Worm (Caenorhabditis elegans) whole organism, mixed stage, embryonic: Measurements from ENCODE around the gene mab-5.

ENCODE experiments used
- M03D4.4 ChIP-seq: sonication (generic microtip); optimal IDR thresholded peaks from 2 replicates; lab custom pipeline; 2017; ENCODE audit warnings: mild to moderate bottlenecking, missing genetic modification characterization, missing compliant biosample characterization
- bed-3 ChIP-seq: fragments of 200-800 bp; sonication (Bioruptor generic); optimal IDR thresholded peaks from 3 replicates; lab custom pipeline; 2018; ENCODE audit warnings: mild to moderate bottlenecking, missing genetic modification characterization, moderate library complexity, missing compliant biosample characterization
- ceh-39 ChIP-seq: fragments of 150-350 bp; optimal IDR thresholded peaks from 2 replicates; lab custom pipeline; 2014; ENCODE audit warnings: missing biosample characterization, missing genetic modification characterization
- ceh-43 ChIP-seq: fragments of 200-800 bp; sonication (Bioruptor generic); optimal IDR thresholded peaks from 2 replicates; lab custom pipeline; 2018; ENCODE audit warnings: mild to moderate bottlenecking, missing genetic modification characterization, moderate library complexity, missing compliant biosample characterization
- ceh-83 ChIP-seq: fragments of 200-800 bp; sonication (Bioruptor generic); optimal IDR thresholded peaks from 2 replicates; lab custom pipeline; 2018; ENCODE audit warnings: mild to moderate bottlenecking, missing genetic modification characterization, missing compliant biosample characterization
- ces-1 ChIP-seq: fragments of 150-350 bp; optimal IDR thresholded peaks from 2 replicates; lab custom pipeline; 2014; ENCODE audit warnings: missing biosample characterization, missing genetic modification reagents, missing genetic modification characterization
- cnd-1 ChIP-seq: fragments of 200-800 bp; sonication (Bioruptor generic); optimal IDR thresholded peaks from 2 replicates; lab custom pipeline; 2018; ENCODE audit warnings: mild to moderate bottlenecking, missing genetic modification characterization, missing compliant biosample characterization
- drap-1 ChIP-seq: fragments of 200-800 bp; sonication (Bioruptor generic); optimal IDR thresholded peaks from 3 replicates; lab custom pipeline; 2018; ENCODE audit warnings: mild to moderate bottlenecking, missing genetic modification characterization, missing compliant biosample characterization
- elt-1 ChIP-seq: sonication (generic microtip); optimal IDR thresholded peaks from 2 replicates; lab custom pipeline; 2017; ENCODE audit warnings: missing genetic modification characterization, mild to moderate bottlenecking, missing compliant biosample characterization, antibody characterized with exemption, moderate library complexity, borderline replicate concordance; ENCODE audit not compliant: insufficient read depth
- flh-1 ChIP-seq: fragments of 200-800 bp; sonication (Bioruptor generic); optimal IDR thresholded peaks from 2 replicates; lab custom pipeline; 2018; ENCODE audit warnings: mild to moderate bottlenecking, missing genetic modification characterization, moderate library complexity, missing compliant biosample characterization
- ham-2 ChIP-seq: fragments of 200-800 bp; sonication (Bioruptor generic); optimal IDR thresholded peaks from 2 replicates; lab custom pipeline; 2018; ENCODE audit warnings: mild to moderate bottlenecking, missing genetic modification characterization, missing compliant biosample characterization
- hlh-1 ChIP-seq: fragments of 150-350 bp; optimal IDR thresholded peaks from 2 replicates; lab custom pipeline; 2014; ENCODE audit warnings: missing biosample characterization, missing genetic modification reagents, missing genetic modification characterization
- lin-13 ChIP-seq: fragments of 150-350 bp; optimal IDR thresholded peaks from 2 replicates; lab custom pipeline; 2014; ENCODE audit warnings: missing biosample characterization, missing genetic modification characterization
- lsy-2 ChIP-seq: fragments of 150-350 bp; optimal IDR thresholded peaks from 2 replicates; lab custom pipeline; 2014; ENCODE audit warnings: missing biosample characterization, missing genetic modification characterization
- mab-5 ChIP-seq: fragments of 150-350 bp; optimal IDR thresholded peaks from 2 replicates; lab custom pipeline; 2014; ENCODE audit warnings: missing biosample characterization, missing genetic modification characterization
- mep-1 ChIP-seq: fragments of 150-350 bp; optimal IDR thresholded peaks from 2 replicates; lab custom pipeline; 2017; ENCODE audit warnings: missing biosample characterization, missing genetic modification reagents, missing genetic modification characterization, inconsistent platforms
- mls-2 ChIP-seq: sonication (generic microtip); optimal IDR thresholded peaks from 2 replicates; lab custom pipeline; 2016; ENCODE audit warnings: mild to moderate bottlenecking, missing genetic modification characterization, moderate library complexity, missing compliant biosample characterization
- nhr-12 ChIP-seq: fragments of 150-350 bp; optimal IDR thresholded peaks from 2 replicates; lab custom pipeline; 2014; ENCODE audit warnings: missing biosample characterization, missing genetic modification characterization
- nhr-2 ChIP-seq: fragments of 150-350 bp; optimal IDR thresholded peaks from 2 replicates; lab custom pipeline; 2014; ENCODE audit warnings: missing biosample characterization, missing genetic modification characterization
- nhr-237 ChIP-seq: fragments of 150-350 bp; optimal IDR thresholded peaks from 2 replicates; lab custom pipeline; 2014; ENCODE audit warnings: missing biosample characterization, missing genetic modification characterization
- pha-4 ChIP-seq: fragments of 150-350 bp; optimal IDR thresholded peaks from 2 replicates; lab custom pipeline; 2018; ENCODE audit warnings: missing biosample characterization, missing genetic modification reagents, missing genetic modification characterization
- sem-2 ChIP-seq: fragments of 200-800 bp; sonication (Bioruptor generic); optimal IDR thresholded peaks from 2 replicates; lab custom pipeline; 2018; ENCODE audit warnings: mild to moderate bottlenecking, missing genetic modification characterization, missing compliant biosample characterization
- snpc-4 ChIP-seq: fragments of 150-350 bp; optimal IDR thresholded peaks from 2 replicates; lab custom pipeline; 2014; ENCODE audit warnings: missing biosample characterization, missing genetic modification characterization
- sptf-1 ChIP-seq: sonication (generic microtip); optimal IDR thresholded peaks from 2 replicates; lab custom pipeline; 2017; ENCODE audit warnings: mild to moderate bottlenecking, missing genetic modification characterization, moderate library complexity, missing compliant biosample characterization
- tbx-8 ChIP-seq: fragments of 200-800 bp; sonication (Bioruptor generic); optimal IDR thresholded peaks from 2 replicates; lab custom pipeline; 2018; ENCODE audit warnings: mild to moderate bottlenecking, missing genetic modification characterization, moderate library complexity, missing compliant biosample characterization
- unc-120 ChIP-seq: sonication (generic microtip); optimal IDR thresholded peaks from 2 replicates; lab custom pipeline; 2017; ENCODE audit warnings: missing genetic modification characterization, missing compliant biosample characterization; ENCODE audit not compliant: poor library complexity, severe bottlenecking
- unc-39 ChIP-seq: fragments of 150-350 bp; optimal IDR thresholded peaks from 2 replicates; lab custom pipeline; 2014; ENCODE audit warnings: missing biosample characterization, missing genetic modification characterization
- unc-62 ChIP-seq: fragments of 150-350 bp; optimal IDR thresholded peaks from 2 replicates; lab custom pipeline; 2014; ENCODE audit warnings: missing biosample characterization, missing genetic modification reagents, missing genetic modification characterization
- zip-8 ChIP-seq: fragments of 150-350 bp; optimal IDR thresholded peaks from 2 replicates; lab custom pipeline; 2014; ENCODE audit warnings: missing biosample characterization, missing genetic modification characterization
- ztf-11 ChIP-seq: fragments of 150-350 bp; optimal IDR thresholded peaks from 2 replicates; lab custom pipeline; 2014; ENCODE audit warnings: missing biosample characterization, missing genetic modification characterization

The mab-5 gene

ce11 chrIII:7767415-7767814, 15.8 kb downstream of the mab-5 start, which contains the start of gene ZK686.5:
Gene ZK686.5, minus strand, starts transcription at chrIII:7767515.
- TF ChIP-seq lsy-2: no peak
- no peak for TF ChIP-seq nhr-2
- TF ChIP-seq sem-2 (GFP tag; lab: Kevin White, UChicago): no peak
- TF ChIP-seq pha-4: no peak
- no peak for TF ChIP-seq drap-1 (GFP tag; lab: Kevin White, UChicago)
- TF ChIP-seq flh-1 (GFP tag; lab: Kevin White, UChicago): no peak
- no peak for TF ChIP-seq unc-120
- no peak for TF ChIP-seq nhr-237 (tag; lab: Kevin White, UChicago)
- TF ChIP-seq sptf-1 (tag; lab: Kevin White, UChicago): no peak
- no peak for TF ChIP-seq tbx-8 (GFP tag; lab: Kevin White, UChicago)
- no peak for TF ChIP-seq nhr-12 (tag; lab: Kevin White, UChicago)
- TF ChIP-seq unc-62 (GFP tag; lab: Kevin White, UChicago): no peak
- no peak for TF ChIP-seq elt-1 (tag; lab: Kevin White, UChicago)
- no peak for TF ChIP-seq unc-39 (tag; lab: Kevin White, UChicago)
- no peak for TF ChIP-seq hlh-1 (tag; lab: Kevin White, UChicago)
- TF ChIP-seq ceh-43 (GFP tag; lab: Kevin White, UChicago): no peak
- no peak for TF ChIP-seq M03D4.4
- TF ChIP-seq cnd-1 (tag; lab: Kevin White, UChicago): no peak
- TF ChIP-seq zip-8 (tag; lab: Kevin White, UChicago): no peak

- TF ChIP-seq ces-1 (GFP tag; lab: Kevin White, UChicago): peak; percentile 81
- no peak for TF ChIP-seq ham-2 (GFP tag; lab: Kevin White, UChicago)
- peak; percentile 58 for TF ChIP-seq mep-1 (tag; lab: Kevin White, UChicago)
- peak; percentile 35 for TF ChIP-seq ceh-39 (tag; lab: Kevin White, UChicago)
- peak; percentile 32 for TF ChIP-seq mab-5 (tag; lab: Kevin White, UChicago)
- TF ChIP-seq unc-120: peak; percentile 20
- TF ChIP-seq ceh-43 (GFP tag; lab: Kevin White, UChicago): no peak
- no peak for TF ChIP-seq unc-62 (GFP tag; lab: Kevin White, UChicago)
- peak; percentile 64 for TF ChIP-seq lsy-2
Observed at ce11 chrIII:7765974-7766373, 17.3 kb downstream of the mab-5 start, which contains the start of gene ZK686.2. Gene ZK686.2, minus strand, starts transcription at chrIII:7766052.

- no peak for TF ChIP-seq bed-3
- no peak for TF ChIP-seq cnd-1 (tag; lab: Kevin White, UChicago)
- TF ChIP-seq pha-4: no peak
- TF ChIP-seq unc-62 (GFP tag; lab: Kevin White, UChicago): no peak
- no peak for TF ChIP-seq snpc-4 (tag; lab: Kevin White, UChicago)
- TF ChIP-seq elt-1 (tag; lab: Kevin White, UChicago): no peak
- no peak for TF ChIP-seq lin-13 (tag; lab: Kevin White, UChicago)
- no peak for TF ChIP-seq hlh-1 (tag; lab: Kevin White, UChicago)
- TF ChIP-seq unc-39 (tag; lab: Kevin White, UChicago): no peak
- TF ChIP-seq flh-1 (GFP tag; lab: Kevin White, UChicago): no peak
- no peak for TF ChIP-seq M03D4.4
Observed at ce11 chrIII:7763503-7763902, 19.8 kb downstream of the mab-5 start, which contains the start of gene mtx-2. Gene mtx-2, minus strand, starts transcription at chrIII:7763603.

ce11 chrIII:7762250-7762649, 21.0 kb downstream of the mab-5 start:
- TF ChIP-seq lsy-2 (no peak), unc-62 (GFP tag; lab: Kevin White, UChicago) (no peak), snpc-4 (tag; lab: Kevin White, UChicago) (no peak)

- no peak for TF ChIP-seq ceh-83
- no peak for TF ChIP-seq mab-5 (tag; lab: Kevin White, UChicago)
- no peak for TF ChIP-seq unc-62 (GFP tag; lab: Kevin White, UChicago)
- no peak for TF ChIP-seq nhr-12 (tag; lab: Kevin White, UChicago)
- TF ChIP-seq lsy-2: no peak
- no peak for TF ChIP-seq nhr-2
- TF ChIP-seq mls-2 (tag; lab: Kevin White, UChicago): no peak
- TF ChIP-seq ceh-43 (GFP tag; lab: Kevin White, UChicago): no peak
- TF ChIP-seq ztf-11 (tag; lab: Kevin White, UChicago): no peak
- TF ChIP-seq lin-13 (tag; lab: Kevin White, UChicago): no peak
- TF ChIP-seq unc-39 (tag; lab: Kevin White, UChicago): no peak
- no peak for TF ChIP-seq tbx-8 (GFP tag; lab: Kevin White, UChicago)
- no peak for TF ChIP-seq sptf-1 (tag; lab: Kevin White, UChicago)
- no peak for TF ChIP-seq M03D4.4
- TF ChIP-seq nhr-237 (tag; lab: Kevin White, UChicago): no peak
Observed at ce11 chrIII:7758562-7758961, 24.7 kb downstream of the mab-5 start, which contains the start of gene pcp-1. Gene pcp-1, plus strand, starts transcription at chrIII:7758903.
